Worm (Caenorhabditis elegans) whole organism, midembryonic: Measurements from ENCODE around the gene EGAP9.4.

Experiments
- T22C8.4 ChIP-seq: fragments of 200-800 bp; sonication (Bioruptor generic); IDR thresholded peaks from 2 replicates; pipeline ENCODE4 v1.3.6; 2022; ENCODE audit warnings: missing genetic modification characterization, missing compliant biosample characterization
- cog-1 ChIP-seq: sonication (generic microtip); optimal IDR thresholded peaks from 2 replicates; lab custom pipeline; 2016; ENCODE audit warnings: missing genetic modification characterization, missing compliant biosample characterization
- flt-1 ChIP-seq: fragments of 200-800 bp; sonication (Bioruptor generic); IDR thresholded peaks from 2 replicates; pipeline ENCODE4 v1.3.6; 2022; ENCODE audit warnings: missing genetic modification characterization, missing compliant biosample characterization
- klf-2 ChIP-seq: fragments of 200-800 bp; sonication (Bioruptor generic); conservative IDR thresholded peaks from 2 replicates; pipeline ENCODE4 v1.3.6; 2022; ENCODE audit warnings: missing genetic modification reagents, missing genetic modification characterization, missing compliant biosample characterization
- med-1 ChIP-seq: sonication (generic microtip); optimal IDR thresholded peaks from 2 replicates; lab custom pipeline; 2017; ENCODE audit warnings: missing genetic modification characterization, mild to moderate bottlenecking, missing compliant biosample characterization, antibody characterized with exemption, missing genetic modification reagents; ENCODE audit not compliant: insufficient read depth
- ref-1 ChIP-seq: fragments of 200-800 bp; sonication (Bioruptor generic); conservative IDR thresholded peaks from 2 replicates; pipeline ENCODE4 v1.3.6; 2022; ENCODE audit warnings: missing genetic modification reagents, missing genetic modification characterization, missing compliant biosample characterization
- tab-1 ChIP-seq: fragments of 200-800 bp; sonication (Bioruptor generic); IDR thresholded peaks from 2 replicates; pipeline ENCODE4 v1.3.6; 2022; ENCODE audit warnings: missing genetic modification characterization, missing compliant biosample characterization
- ztf-23 ChIP-seq: fragments of 200-800 bp; sonication (Bioruptor generic); IDR thresholded peaks from 2 replicates; pipeline ENCODE4 v1.3.6; 2022; ENCODE audit warnings: missing genetic modification reagents, missing genetic modification characterization, missing compliant biosample characterization
- ztf-29 ChIP-seq: fragments of 200-800 bp; sonication (Bioruptor generic); IDR thresholded peaks from 2 replicates; pipeline ENCODE4 v1.3.6; 2022; ENCODE audit warnings: missing genetic modification reagents, missing genetic modification characterization, missing compliant biosample characterization

DNA sequence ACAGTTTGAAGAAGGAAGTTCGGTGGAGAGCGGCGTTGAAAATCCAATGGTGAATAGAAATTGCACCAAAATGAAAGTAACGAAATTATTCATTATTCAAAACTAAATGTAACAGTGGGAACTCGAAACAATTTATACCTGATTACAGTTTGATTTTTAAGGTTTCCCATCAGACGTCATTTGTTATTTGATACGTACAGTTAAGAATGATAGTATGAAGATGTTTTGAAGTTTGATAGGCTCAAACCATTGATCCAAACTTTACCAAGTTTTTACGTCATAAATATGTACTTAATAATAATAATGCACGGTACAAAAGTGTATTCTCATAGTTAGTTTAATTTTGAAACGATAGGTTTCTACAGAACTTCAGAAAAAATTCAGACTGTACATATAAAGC is 18.6 kb upstream of the EGAP9.4 start, which contains the start of gene spp-20:
- TF ChIP-seq flt-1 (GFP tag; lab: Robert Waterston, UW) (no peak), ztf-29 (GFP tag; lab: Robert Waterston, UW) (no peak), ref-1 (GFP tag; lab: Robert Waterston, UW) (no peak), T22C8.4 (no peak), med-1 (GFP tag; lab: Kevin White, UChicago) (no peak), ztf-23 (GFP tag; lab: Robert Waterston, UW) (no peak), tab-1 (GFP tag; lab: Robert Waterston, UW) (no peak), cog-1 (tag; lab: Kevin White, UChicago) (no peak), klf-2 (GFP tag; lab: Robert Waterston, UW) (no peak)
